Worm (Caenorhabditis elegans): ENCODE results near the gene C55A6.3.

ce11 chrV:11517789-11518188 is 4.5 kb upstream of the C55A6.3 start, which contains the start of gene C55A6.4:
- no peak for TF ChIP-seq ztf-23 (GFP tag; IDR thresholded peaks at IDR 0.05)
- no peak for TF ChIP-seq ref-1 (GFP tag; conservative IDR thresholded peaks at IDR 0.05)
